Worm (Caenorhabditis elegans) whole organism, L1 larva: ENCODE results near the gene F49C5.10.
"Not testable (repeated sequence)": the region's sequence is repeated elsewhere in the genome, so short reads cannot be mapped to it uniquely, and the experiment has no call there.

Experiments
- ceh-82 ChIP-seq, 3 experiments: fragments of 150-350 bp in 1 of 3; sonication (generic microtip) in 2 of 3; optimal IDR thresholded peaks; 2 replicates each; lab custom pipeline; 2014 to 2017; ENCODE audit warnings: missing biosample characterization in 3 of 3, missing genetic modification characterization in 3 of 3
- ceh-88 ChIP-seq: fragments of 200-800 bp; sonication (Bioruptor generic); IDR thresholded peaks from 2 replicates; pipeline ENCODE4 v1.3.6; 2022; ENCODE audit warnings: missing genetic modification characterization, missing compliant biosample characterization
- hpl-2 ChIP-seq: fragments of 150-350 bp; optimal IDR thresholded peaks from 2 replicates; lab custom pipeline; 2014; ENCODE audit warnings: missing biosample characterization, missing genetic modification reagents, missing genetic modification characterization
- lin-15B ChIP-seq: fragments of 150-350 bp; sonication (generic microtip); optimal IDR thresholded peaks from 3 replicates; lab custom pipeline; 2014; ENCODE audit warnings: missing biosample characterization, missing genetic modification characterization
- mab-9 ChIP-seq: fragments of 200-800 bp; sonication (Bioruptor generic); IDR thresholded peaks from 2 replicates; pipeline ENCODE4 v1.3.6; 2022; ENCODE audit warnings: missing genetic modification reagents, missing genetic modification characterization, missing compliant biosample characterization
- nhr-11 ChIP-seq: fragments of 150-350 bp; optimal IDR thresholded peaks from 2 replicates; lab custom pipeline; 2014; ENCODE audit warnings: missing biosample characterization, missing genetic modification characterization
- nhr-12 ChIP-seq: sonication (generic microtip); optimal IDR thresholded peaks from 2 replicates; lab custom pipeline; 2017; ENCODE audit warnings: missing biosample characterization, missing genetic modification characterization
- nhr-237 ChIP-seq: fragments of 150-350 bp; optimal IDR thresholded peaks from 2 replicates; lab custom pipeline; 2014; ENCODE audit warnings: missing biosample characterization, missing genetic modification characterization
- nhr-28 ChIP-seq: fragments of 150-350 bp; optimal IDR thresholded peaks from 2 replicates; lab custom pipeline; 2014; ENCODE audit warnings: missing biosample characterization, missing genetic modification characterization
- nhr-76 ChIP-seq: sonication (generic microtip); optimal IDR thresholded peaks from 2 replicates; lab custom pipeline; 2017; ENCODE audit warnings: missing biosample characterization, missing genetic modification characterization
- nhr-85 ChIP-seq: sonication (generic microtip); peaks from one replicate; lab custom pipeline; 2016; ENCODE audit warnings: missing genetic modification characterization, inconsistent platforms, missing compliant biosample characterization
- snpc-4 ChIP-seq: fragments of 150-350 bp; optimal IDR thresholded peaks from 2 replicates; lab custom pipeline; 2014; ENCODE audit warnings: missing biosample characterization, missing genetic modification characterization
- unc-130 ChIP-seq: fragments of 150-350 bp; optimal IDR thresholded peaks from 2 replicates; lab custom pipeline; 2017; ENCODE audit warnings: missing biosample characterization, missing genetic modification characterization, inconsistent platforms
- zag-1 ChIP-seq: fragments of 150-350 bp; optimal IDR thresholded peaks from 2 replicates; lab custom pipeline; 2014; ENCODE audit warnings: missing biosample characterization, missing genetic modification characterization

- TF ChIP-seq nhr-76 (tag; lab: Kevin White, UChicago); nhr-12 (tag; lab: Kevin White, UChicago); nhr-28 (tag; lab: Kevin White, UChicago); ceh-88 (GFP tag; lab: Robert Waterston, UW); nhr-85 (tag; lab: Kevin White, UChicago); hpl-2; lin-15B (tag; lab: Kevin White, UChicago); mab-9 (GFP tag; lab: Robert Waterston, UW); nhr-237 (tag; lab: Kevin White, UChicago); ceh-82 (tag; optimal IDR thresholded peaks at IDR 0.05; lab: Kevin White, UChicago); nhr-11 (tag; lab: Kevin White, UChicago); snpc-4 (tag; lab: Kevin White, UChicago); unc-130 (tag; lab: Kevin White, UChicago); zag-1: not testable (repeated sequence)
Observed at ce11 chrII:12541670-12542080, 4.9 kb upstream of the F49C5.10 start.
